Fruit fly (Drosophila melanogaster) whole organism, adult: ENCODE data around the gene TpnC25D.

Source experiments
- CG33017 ChIP-seq: fragments of 200-800 bp; sonication (Bioruptor generic); optimal IDR thresholded peaks from 2 replicates; lab custom pipeline; 2018; ENCODE audit warnings: missing biosample characterization, mild to moderate bottlenecking, missing genetic modification characterization, moderate library complexity
- CG5204 ChIP-seq: fragments of 200-800 bp; sonication (Bioruptor generic); optimal IDR thresholded peaks from 2 replicates; lab custom pipeline; 2016; ENCODE audit warnings: missing biosample characterization, missing genetic modification characterization
- CG7101 ChIP-seq: fragments of 200-800 bp; sonication (Bioruptor generic); optimal IDR thresholded peaks from 2 replicates; lab custom pipeline; 2018; ENCODE audit warnings: missing biosample characterization, mild to moderate bottlenecking, missing genetic modification characterization, moderate library complexity
- Hr96 ChIP-seq: fragments of 200-800 bp; sonication (Bioruptor generic); optimal IDR thresholded peaks from 2 replicates; lab custom pipeline; 2016; ENCODE audit warnings: missing biosample characterization, missing genetic modification characterization
- Mnt ChIP-seq: fragments of 200-800 bp; sonication (Bioruptor generic); optimal IDR thresholded peaks from 2 replicates; lab custom pipeline; 2016; ENCODE audit warnings: missing biosample characterization, mild to moderate bottlenecking, missing genetic modification characterization
- bab1 ChIP-seq: fragments of 200-800 bp; sonication (Bioruptor generic); optimal IDR thresholded peaks from 3 replicates; lab custom pipeline; 2019; ENCODE audit warnings: missing biosample characterization, mild to moderate bottlenecking, missing genetic modification characterization, moderate library complexity
- kay ChIP-seq: fragments of 200-800 bp; sonication (Bioruptor generic); peaks from one replicate; lab custom pipeline; 2016; ENCODE audit warnings: missing biosample characterization, missing genetic modification characterization, borderline replicate concordance
- tj ChIP-seq: fragments of 200-800 bp; sonication (Bioruptor generic); optimal IDR thresholded peaks from 3 replicates; lab custom pipeline; 2017; ENCODE audit warnings: missing biosample characterization, mild to moderate bottlenecking, missing genetic modification characterization, moderate library complexity
- toe ChIP-seq: fragments of 200-800 bp; sonication (Bioruptor generic); optimal IDR thresholded peaks from 2 replicates; lab custom pipeline; 2016; ENCODE audit warnings: missing biosample characterization, missing genetic modification characterization

DNA sequence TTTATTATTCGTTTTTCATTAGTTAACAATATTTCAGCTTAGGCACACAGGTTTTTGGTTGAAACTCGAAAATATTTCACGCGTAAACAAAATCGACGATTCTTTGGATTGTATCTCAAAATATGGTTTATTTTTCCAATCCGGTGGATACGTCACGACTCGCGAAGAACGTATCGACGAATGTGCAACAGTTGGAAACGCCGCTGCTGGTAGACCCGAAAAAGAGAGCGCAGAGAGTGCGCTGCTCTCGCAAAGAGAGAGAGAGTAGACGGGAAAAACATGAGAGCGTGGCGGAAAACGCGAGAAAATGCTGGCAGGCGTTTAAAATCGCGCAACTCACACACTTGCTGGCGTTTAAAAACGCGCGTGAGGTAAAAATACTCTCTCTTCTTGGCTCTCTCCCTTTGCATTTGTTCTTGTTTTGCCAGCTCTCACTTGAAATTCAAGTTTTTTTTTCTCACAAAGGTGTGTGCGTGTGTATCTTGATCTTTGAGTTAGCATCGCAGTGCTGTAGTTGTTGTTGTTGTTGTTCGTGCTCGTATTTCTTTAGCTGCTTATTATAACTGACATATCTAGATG is 20.8 kb downstream of the TpnC25D start:
- TF ChIP-seq Mnt (GFP tag; lab: Kevin White, UChicago) (peak; percentile 31), kay (GFP tag; lab: Kevin White, UChicago) (no peak), CG5204 (GFP tag; lab: Kevin White, UChicago) (no peak), Hr96 (no peak), bab1 (no peak), tj (peak; percentile 92), CG7101 (tag; lab: Kevin White, UChicago) (peak; percentile 20), CG33017 (tag; lab: Kevin White, UChicago) (peak; percentile 8), toe (no peak)
